Fruit fly (Drosophila melanogaster) whole organism, prepupa: ENCODE data around the gene CG7968.

Experiments
- Blimp-1 ChIP-seq: fragments of 200-800 bp; sonication (Bioruptor generic); optimal IDR thresholded peaks from 3 replicates; lab custom pipeline; 2017; ENCODE audit warnings: missing biosample characterization, missing genetic modification characterization, mild to moderate bottlenecking, moderate library complexity, missing genetic modification reagents
- CG10631 ChIP-seq: fragments of 200-800 bp; sonication (Bioruptor generic); optimal IDR thresholded peaks from 2 replicates; lab custom pipeline; 2016; ENCODE audit warnings: missing biosample characterization, missing genetic modification characterization
- CG11294 ChIP-seq: fragments of 200-800 bp; sonication (Bioruptor generic); IDR thresholded peaks from 2 replicates; pipeline ENCODE4 v1.3.6; 2022; ENCODE audit warnings: missing biosample characterization, missing genetic modification characterization
- CG11902 ChIP-seq: fragments of 200-800 bp; sonication (Bioruptor generic); optimal IDR thresholded peaks from 3 replicates; lab custom pipeline; 2016; ENCODE audit warnings: missing biosample characterization, missing genetic modification characterization
- CG15336 ChIP-seq: fragments of 200-800 bp; sonication (Bioruptor generic); IDR thresholded peaks from 2 replicates; pipeline ENCODE4 v1.3.6; 2022; ENCODE audit warnings: missing biosample characterization, missing genetic modification characterization
- CG1621 ChIP-seq: fragments of 200-800 bp; sonication (Bioruptor generic); optimal IDR thresholded peaks from 3 replicates; lab custom pipeline; 2018; ENCODE audit warnings: missing biosample characterization, mild to moderate bottlenecking, missing genetic modification characterization
- CG31627 ChIP-seq: fragments of 200-800 bp; sonication (Bioruptor generic); optimal IDR thresholded peaks from 3 replicates; lab custom pipeline; 2016; ENCODE audit warnings: missing biosample characterization, missing genetic modification characterization
- CG32006 ChIP-seq: fragments of 200-800 bp; sonication (Bioruptor generic); optimal IDR thresholded peaks from 3 replicates; lab custom pipeline; 2017; ENCODE audit warnings: missing biosample characterization, mild to moderate bottlenecking, missing genetic modification characterization
- CG34406 ChIP-seq: fragments of 200-800 bp; sonication (Bioruptor generic); optimal IDR thresholded peaks from 3 replicates; lab custom pipeline; 2016; ENCODE audit warnings: missing biosample characterization, missing genetic modification characterization
- CG4318 ChIP-seq: fragments of 200-800 bp; sonication (Bioruptor generic); optimal IDR thresholded peaks from 3 replicates; lab custom pipeline; 2017; ENCODE audit warnings: missing biosample characterization, mild to moderate bottlenecking, missing genetic modification characterization
- CG6163 ChIP-seq: fragments of 200-800 bp; sonication (Bioruptor generic); IDR thresholded peaks from 3 replicates; pipeline ENCODE4 v1.3.6; 2022; ENCODE audit warnings: missing biosample characterization, missing genetic modification characterization
- CG6276 ChIP-seq: fragments of 200-800 bp; sonication (Bioruptor generic); optimal IDR thresholded peaks from 2 replicates; lab custom pipeline; 2017; ENCODE audit warnings: missing biosample characterization, mild to moderate bottlenecking, missing genetic modification characterization
- CG6792 ChIP-seq: fragments of 200-800 bp; sonication (Bioruptor generic); optimal IDR thresholded peaks from 3 replicates; lab custom pipeline; 2016; ENCODE audit warnings: missing biosample characterization, missing genetic modification characterization
- CG6808 ChIP-seq: fragments of 200-800 bp; sonication (Bioruptor generic); optimal IDR thresholded peaks from 3 replicates; lab custom pipeline; 2017; ENCODE audit warnings: missing biosample characterization, missing genetic modification characterization, mild to moderate bottlenecking, moderate library complexity, missing genetic modification reagents
- CG6854 ChIP-seq: fragments of 200-800 bp; sonication (Bioruptor generic); optimal IDR thresholded peaks from 2 replicates; lab custom pipeline; 2017; ENCODE audit warnings: missing biosample characterization, mild to moderate bottlenecking, missing genetic modification characterization
- CG8119 ChIP-seq: fragments of 200-800 bp; sonication (Bioruptor generic); IDR thresholded peaks from 3 replicates; pipeline ENCODE4 v1.3.6; 2022; ENCODE audit warnings: missing biosample characterization, missing genetic modification characterization
- CG8319 ChIP-seq: fragments of 200-800 bp; sonication (Bioruptor generic); optimal IDR thresholded peaks from 3 replicates; lab custom pipeline; 2016; ENCODE audit warnings: missing biosample characterization, missing genetic modification characterization
- CG8632 ChIP-seq: fragments of 200-800 bp; sonication (Bioruptor generic); optimal IDR thresholded peaks from 3 replicates; lab custom pipeline; 2016; ENCODE audit warnings: missing biosample characterization, missing genetic modification characterization
- CG9139 ChIP-seq: fragments of 200-800 bp; sonication (Bioruptor generic); optimal IDR thresholded peaks from 3 replicates; lab custom pipeline; 2017; ENCODE audit warnings: missing biosample characterization, mild to moderate bottlenecking, missing genetic modification characterization
- Eip78C ChIP-seq: fragments of 200-800 bp; sonication (Bioruptor generic); peaks from one replicate; lab custom pipeline; 2016; ENCODE audit warnings: missing biosample characterization, missing genetic modification characterization
- Eip93F ChIP-seq: fragments of 200-800 bp; sonication (Bioruptor generic); optimal IDR thresholded peaks from 2 replicates; lab custom pipeline; 2016; ENCODE audit warnings: missing biosample characterization, mild to moderate bottlenecking, missing genetic modification characterization
- Ets96B ChIP-seq: fragments of 200-800 bp; optimal IDR thresholded peaks from 2 replicates; lab custom pipeline; 2019; ENCODE audit warnings: missing biosample characterization, mild to moderate bottlenecking, missing genetic modification characterization, moderate library complexity
- Hr38 ChIP-seq: sonication (Bioruptor generic); optimal IDR thresholded peaks from 2 replicates; lab custom pipeline; 2016; ENCODE audit warnings: missing biosample characterization, missing genetic modification characterization
- Hr39 ChIP-seq: fragments of 200-800 bp; sonication (Bioruptor generic); optimal IDR thresholded peaks from 2 replicates; lab custom pipeline; 2016; ENCODE audit warnings: missing biosample characterization, missing genetic modification characterization
- Hr4 ChIP-seq: fragments of 200-800 bp; sonication (Bioruptor generic); optimal IDR thresholded peaks from 3 replicates; lab custom pipeline; 2016; ENCODE audit warnings: missing biosample characterization, missing genetic modification characterization
- Met ChIP-seq: fragments of 200-800 bp; sonication (Bioruptor generic); optimal IDR thresholded peaks from 3 replicates; lab custom pipeline; 2016; ENCODE audit warnings: missing biosample characterization, missing genetic modification characterization
- acj6 ChIP-seq: fragments of 200-800 bp; sonication (Bioruptor generic); optimal IDR thresholded peaks from 3 replicates; lab custom pipeline; 2016; ENCODE audit warnings: missing biosample characterization, missing genetic modification characterization
- cyc ChIP-seq: fragments of 200-800 bp; sonication (Bioruptor generic); optimal IDR thresholded peaks from 3 replicates; lab custom pipeline; 2016; ENCODE audit warnings: missing biosample characterization, missing genetic modification characterization
- dac ChIP-seq: fragments of 200-800 bp; sonication (Bioruptor generic); optimal IDR thresholded peaks from 2 replicates; lab custom pipeline; 2017; ENCODE audit warnings: missing biosample characterization, mild to moderate bottlenecking, missing genetic modification characterization
- dsx ChIP-seq: fragments of 200-800 bp; optimal IDR thresholded peaks from 3 replicates; lab custom pipeline; 2019; ENCODE audit warnings: missing biosample characterization, mild to moderate bottlenecking, missing genetic modification characterization, moderate library complexity; ENCODE audit not compliant: poor library complexity, severe bottlenecking
- eg ChIP-seq: fragments of 200-800 bp; sonication (Bioruptor generic); IDR thresholded peaks from 3 replicates; pipeline ENCODE4 v1.3.6; 2022; ENCODE audit warnings: missing biosample characterization, missing genetic modification characterization
- fd59A ChIP-seq: fragments of 200-800 bp; sonication (Bioruptor generic); optimal IDR thresholded peaks from 2 replicates; lab custom pipeline; 2017; ENCODE audit warnings: missing biosample characterization, mild to moderate bottlenecking, missing genetic modification characterization, missing genetic modification reagents
- fkh ChIP-seq: fragments of 200-800 bp; sonication (Bioruptor generic); optimal IDR thresholded peaks from 3 replicates; lab custom pipeline; 2017; ENCODE audit warnings: missing biosample characterization, mild to moderate bottlenecking, missing genetic modification characterization, moderate library complexity
- net ChIP-seq: fragments of 200-800 bp; sonication (Bioruptor generic); optimal IDR thresholded peaks from 3 replicates; lab custom pipeline; 2016; ENCODE audit warnings: missing biosample characterization, missing genetic modification characterization
- pdm3 ChIP-seq: fragments of 200-800 bp; sonication (Bioruptor generic); optimal IDR thresholded peaks from 3 replicates; lab custom pipeline; 2016; ENCODE audit warnings: missing biosample characterization, missing genetic modification characterization
- salr ChIP-seq, 2 experiments: fragments of 200-800 bp; sonication (Bioruptor generic); optimal IDR thresholded peaks; 3 replicates each; lab custom pipeline; 2016 to 2018; ENCODE audit warnings: missing biosample characterization in 2 of 2, missing genetic modification characterization in 2 of 2, mild to moderate bottlenecking in 1 of 2
- spab ChIP-seq: fragments of 200-800 bp; sonication (Bioruptor generic); optimal IDR thresholded peaks from 2 replicates; lab custom pipeline; 2017; ENCODE audit warnings: missing biosample characterization, mild to moderate bottlenecking, missing genetic modification characterization, missing genetic modification reagents
- ss ChIP-seq, 2 experiments: fragments of 200-800 bp; sonication (Bioruptor generic); optimal IDR thresholded peaks; 2 replicates in 1 of 2; 3 replicates in 1 of 2; lab custom pipeline; 2017 to 2018; ENCODE audit warnings: mild to moderate bottlenecking in 2 of 2, missing biosample characterization in 2 of 2, missing genetic modification characterization in 2 of 2, moderate library complexity in 1 of 2
- svp ChIP-seq: fragments of 200-800 bp; sonication (Bioruptor generic); peaks from one replicate; lab custom pipeline; 2016; ENCODE audit warnings: missing biosample characterization, missing genetic modification characterization
- topi ChIP-seq: fragments of 200-800 bp; sonication (Bioruptor generic); optimal IDR thresholded peaks from 3 replicates; lab custom pipeline; 2016; ENCODE audit warnings: missing biosample characterization, missing genetic modification characterization

The CG7968 gene

dm6 chr2L:13849125-13849524, at the start of gene CG7968:
TSS of gene CG7968 (plus strand) at chr2L:13849400.
- TF ChIP-seq CG34406 (GFP tag; lab: Kevin White, UChicago), result no peak
- TF ChIP-seq, all 60 proteins: peak for 0

dm6 chr2L:13801166-13801565, 48.0 kb upstream of the CG7968 start:
- TF ChIP-seq cyc (GFP tag; lab: Kevin White, UChicago) (no peak), fkh (GFP tag; lab: Kevin White, UChicago) (peak; percentile 42)

dm6 chr2L:13802075-13802639, 47.0 kb upstream of the CG7968 start:
- TF ChIP-seq acj6 (GFP tag; lab: Kevin White, UChicago) (no peak), eg (GFP tag; lab: Robert Waterston, UW) (no peak), ss (GFP tag; optimal IDR thresholded peaks at IDR 0.05; lab: Kevin White, UChicago) (no peak), CG15336 (GFP tag; lab: Robert Waterston, UW) (no peak), Hr4 (GFP tag; lab: Kevin White, UChicago) (no peak), topi (GFP tag; lab: Kevin White, UChicago) (no peak), CG11902 (GFP tag; lab: Kevin White, UChicago) (no peak), net (no peak), CG6808 (GFP tag; lab: Kevin White, UChicago) (no peak), dac (no peak), Eip93F (GFP tag; lab: Kevin White, UChicago) (no peak), Hr39 (no peak), Blimp-1 (GFP tag; lab: Kevin White, UChicago) (no peak), CG31627 (GFP tag; lab: Kevin White, UChicago) (no peak), CG1621 (tag; lab: Kevin White, UChicago) (no peak), CG6276 (GFP tag; lab: Kevin White, UChicago) (no peak), salr (GFP tag; optimal IDR thresholded peaks at IDR 0.05; lab: Kevin White, UChicago) (no peak), CG9139 (GFP tag; lab: Kevin White, UChicago) (no peak), CG11294 (no peak)

- no peak for TF ChIP-seq CG9139 (GFP tag; lab: Kevin White, UChicago)
- TF ChIP-seq eg (GFP tag; lab: Robert Waterston, UW), result peak; percentile 33; the same call in 1 of the 3 replicates
- TF ChIP-seq fkh (GFP tag; lab: Kevin White, UChicago), result peak; percentile 12
Measured at dm6 chr2L:13803032-13803661, 46.1 kb upstream of the CG7968 start, which contains the start of gene CAH1. TSS of gene CAH1 (plus strand) at chr2L:13803626.

- TF ChIP-seq CG10631 (GFP tag; lab: Kevin White, UChicago) (no peak), Hr39 (no peak), topi (GFP tag; lab: Kevin White, UChicago) (no peak), Hr4 (GFP tag; lab: Kevin White, UChicago) (no peak), Eip78C (GFP tag; lab: Kevin White, UChicago) (peak; percentile 53), CG6163 (GFP tag; lab: Robert Waterston, UW) (no peak), dsx (GFP tag; lab: Kevin White, UChicago) (no peak), cyc (GFP tag; lab: Kevin White, UChicago) (no peak), Hr38 (no peak), fd59A (GFP tag; lab: Kevin White, UChicago) (no peak), Ets96B (no peak), CG6854 (peak; percentile 41), CG6276 (GFP tag; lab: Kevin White, UChicago) (peak; percentile 19), pdm3 (GFP tag; lab: Kevin White, UChicago) (no peak), CG9139 (GFP tag; lab: Kevin White, UChicago) (no peak), CG8632 (GFP tag; lab: Kevin White, UChicago) (no peak), Met (GFP tag; lab: Kevin White, UChicago) (no peak), spab (GFP tag; lab: Kevin White, UChicago) (no peak), CG4318 (GFP tag; lab: Kevin White, UChicago) (no peak), svp (GFP tag; lab: Kevin White, UChicago) (no peak), CG8319 (no peak), CG11294 (no peak), CG32006 (GFP tag; lab: Kevin White, UChicago) (no peak), CG6792 (GFP tag; lab: Kevin White, UChicago) (no peak), CG8119 (GFP tag; lab: Robert Waterston, UW) (no peak)
Measured at dm6 chr2L:13803805-13804560, 45.2 kb upstream of the CG7968 start.
